Worm (Caenorhabditis elegans): ENCODE results near the gene grl-17.

Gene grl-17

ce11 chrV:13530698-13531097, 33.0 kb downstream of the grl-17 start, which contains the start of gene ttr-44:
Gene ttr-44, minus strand, starts transcription at chrV:13530744.
- TF ChIP-seq cog-1 (tag; optimal IDR thresholded peaks at IDR 0.05) (no peak), ref-1 (GFP tag; conservative IDR thresholded peaks at IDR 0.05) (no peak), flt-1 (GFP tag; IDR thresholded peaks at IDR 0.05) (no peak), T22C8.4 (GFP tag; IDR thresholded peaks at IDR 0.05) (no peak), klf-2 (GFP tag; conservative IDR thresholded peaks at IDR 0.05) (no peak), tab-1 (GFP tag; IDR thresholded peaks at IDR 0.05) (no peak), med-1 (GFP tag; optimal IDR thresholded peaks at IDR 0.05; ENCODE audit: insufficient read depth) (no peak), ztf-23 (GFP tag; IDR thresholded peaks at IDR 0.05) (no peak), ztf-29 (GFP tag; IDR thresholded peaks at IDR 0.05) (no peak)

ce11 chrV:13529165-13529564, 34.6 kb downstream of the grl-17 start:
- TF ChIP-seq flt-1 (GFP tag; IDR thresholded peaks at IDR 0.05) = no peak
- TF ChIP-seq med-1 (GFP tag; optimal IDR thresholded peaks at IDR 0.05; ENCODE audit: insufficient read depth) = no peak
- no peak for TF ChIP-seq tab-1 (GFP tag; IDR thresholded peaks at IDR 0.05)
- no peak for TF ChIP-seq cog-1 (tag; optimal IDR thresholded peaks at IDR 0.05)
- TF ChIP-seq ztf-29 (GFP tag; IDR thresholded peaks at IDR 0.05) = no peak
- TF ChIP-seq klf-2 (GFP tag; conservative IDR thresholded peaks at IDR 0.05) = no peak
- TF ChIP-seq T22C8.4 (GFP tag; IDR thresholded peaks at IDR 0.05) = no peak
- TF ChIP-seq ztf-23 (GFP tag; IDR thresholded peaks at IDR 0.05) = no peak
- TF ChIP-seq ref-1 (GFP tag; conservative IDR thresholded peaks at IDR 0.05) = no peak

- TF ChIP-seq T22C8.4 (GFP tag; IDR thresholded peaks at IDR 0.05) (no peak), klf-2 (GFP tag; conservative IDR thresholded peaks at IDR 0.05) (no peak), ztf-29 (GFP tag; IDR thresholded peaks at IDR 0.05) (no peak), flt-1 (GFP tag; IDR thresholded peaks at IDR 0.05) (no peak), ztf-23 (GFP tag; IDR thresholded peaks at IDR 0.05) (no peak)
Observed at ce11 chrV:13523194-13523593, 40.5 kb downstream of the grl-17 start, which contains the start of gene R11G10.3. Gene R11G10.3, plus strand, starts transcription at chrV:13523494.

- no peak for TF ChIP-seq med-1 (GFP tag; optimal IDR thresholded peaks at IDR 0.05; ENCODE audit: insufficient read depth)
Observed at ce11 chrV:13515115-13515514, 48.6 kb downstream of the grl-17 start, which contains the start of gene semi-1. Gene semi-1, minus strand, starts transcription at chrV:13515215.

ce11 chrV:13512515-13512914, 51.2 kb downstream of the grl-17 start:
- TF ChIP-seq ref-1 (GFP tag; conservative IDR thresholded peaks at IDR 0.05) = no peak
- TF ChIP-seq tab-1 (GFP tag; IDR thresholded peaks at IDR 0.05) = no peak
- no peak for TF ChIP-seq ztf-23 (GFP tag; IDR thresholded peaks at IDR 0.05)
- no peak for TF ChIP-seq flt-1 (GFP tag; IDR thresholded peaks at IDR 0.05)
- TF ChIP-seq T22C8.4 (GFP tag; IDR thresholded peaks at IDR 0.05) = no peak
- TF ChIP-seq klf-2 (GFP tag; conservative IDR thresholded peaks at IDR 0.05) = no peak
- no peak for TF ChIP-seq cog-1 (tag; optimal IDR thresholded peaks at IDR 0.05)
- TF ChIP-seq ztf-29 (GFP tag; IDR thresholded peaks at IDR 0.05) = no peak
- TF ChIP-seq med-1 (GFP tag; optimal IDR thresholded peaks at IDR 0.05; ENCODE audit: insufficient read depth) = no peak
